Fruit fly (Drosophila melanogaster) whole organism, wandering third instar larva: Measurements from ENCODE around the gene CG15533.

Experiments used
- Abd-B ChIP-seq: fragments of >200 bp; optimal IDR thresholded peaks from 2 replicates; lab custom pipeline; 2017; ENCODE audit warnings: missing biosample characterization, missing genetic modification characterization
- CG32264 ChIP-seq: fragments of 200-800 bp; sonication (Bioruptor generic); optimal IDR thresholded peaks from 2 replicates; lab custom pipeline; 2016; ENCODE audit warnings: missing biosample characterization, missing genetic modification characterization
- CG9705 ChIP-seq: fragments of 200-800 bp; sonication (Bioruptor generic); optimal IDR thresholded peaks from 2 replicates; lab custom pipeline; 2018; ENCODE audit warnings: missing biosample characterization, mild to moderate bottlenecking, missing genetic modification characterization
- CrebA ChIP-seq: fragments of 200-800 bp; sonication (Bioruptor generic); optimal IDR thresholded peaks from 2 replicates; lab custom pipeline; 2016; ENCODE audit warnings: missing biosample characterization, mild to moderate bottlenecking, missing genetic modification characterization, borderline replicate concordance
- Dfd ChIP-seq: fragments of >200 bp; optimal IDR thresholded peaks from 2 replicates; lab custom pipeline; 2017; ENCODE audit warnings: missing biosample characterization, missing genetic modification characterization
- Dif ChIP-seq: fragments of 200-275, 200-300 bp; sonication (Bioruptor generic); optimal IDR thresholded peaks from 2 replicates; lab custom pipeline; 2018; ENCODE audit warnings: missing biosample characterization, missing genetic modification characterization; ENCODE audit not compliant: partially characterized antibody
- GATAd ChIP-seq: sonication (Bioruptor generic); optimal IDR thresholded peaks from 2 replicates; lab custom pipeline; 2016; ENCODE audit warnings: missing biosample characterization, missing genetic modification characterization
- HLH106 ChIP-seq: fragments of 200-800 bp; optimal IDR thresholded peaks from 3 replicates; lab custom pipeline; 2019; ENCODE audit warnings: missing biosample characterization, mild to moderate bottlenecking, missing genetic modification characterization, moderate library complexity
- Hnf4 ChIP-seq: fragments of 200-800 bp; sonication (Bioruptor generic); optimal IDR thresholded peaks from 2 replicates; lab custom pipeline; 2016; ENCODE audit warnings: missing biosample characterization, mild to moderate bottlenecking, missing genetic modification characterization
- Hr78 ChIP-seq: fragments of >200 bp; optimal IDR thresholded peaks from 2 replicates; lab custom pipeline; 2017; ENCODE audit warnings: missing biosample characterization, missing genetic modification characterization
- Hr83 ChIP-seq: fragments of 200-300 bp; sonication (Bioruptor generic); optimal IDR thresholded peaks from 2 replicates; lab custom pipeline; 2016; ENCODE audit warnings: missing biosample characterization, mild to moderate bottlenecking, missing genetic modification characterization, moderate library complexity; ENCODE audit not compliant: poor library complexity, severe bottlenecking
- Mio ChIP-seq: sonication (Bioruptor generic); optimal IDR thresholded peaks from 2 replicates; lab custom pipeline; 2016; ENCODE audit warnings: missing biosample characterization, missing genetic modification characterization
- Myc ChIP-seq: fragments of >200 bp; optimal IDR thresholded peaks from 2 replicates; lab custom pipeline; 2017
- N ChIP-seq: fragments of >200 bp; optimal IDR thresholded peaks from 2 replicates; lab custom pipeline; 2018; ENCODE audit warnings: missing biosample characterization, missing external identifiers, missing genetic modification characterization
- OdsH ChIP-seq: fragments of 200-800 bp; sonication (Bioruptor generic); optimal IDR thresholded peaks from 2 replicates; lab custom pipeline; 2016; ENCODE audit warnings: missing biosample characterization, mild to moderate bottlenecking, missing genetic modification characterization
- Rel ChIP-seq, 2 experiments: fragments of 200-800 bp; sonication (Bioruptor generic) in 1 of 2; optimal IDR thresholded peaks; 2 replicates in 1 of 2; 3 replicates in 1 of 2; lab custom pipeline; 2016 to 2019; ENCODE audit warnings: mild to moderate bottlenecking in 2 of 2, missing biosample characterization in 2 of 2, missing genetic modification characterization in 2 of 2, moderate library complexity in 1 of 2
- Sp1 ChIP-seq: fragments of 200-800 bp; sonication (Bioruptor generic); optimal IDR thresholded peaks from 3 replicates; lab custom pipeline; 2019; ENCODE audit warnings: missing biosample characterization, mild to moderate bottlenecking, missing genetic modification characterization, moderate library complexity
- Vsx2 ChIP-seq: fragments of 200-300, 225-300 bp; sonication (Bioruptor generic); optimal IDR thresholded peaks from 2 replicates; lab custom pipeline; 2018; ENCODE audit warnings: missing biosample characterization, missing genetic modification characterization; ENCODE audit not compliant: partially characterized antibody
- br ChIP-seq: fragments of 200-800 bp; sonication (Bioruptor generic); optimal IDR thresholded peaks from 2 replicates; lab custom pipeline; 2016; ENCODE audit warnings: missing biosample characterization, missing genetic modification characterization
- dl ChIP-seq, 2 experiments: fragments of 175-275, 200-275 bp in 1 of 2; fragments of 200-275 bp in 1 of 2; sonication (Bioruptor generic); optimal IDR thresholded peaks; lab custom pipeline; 2018; ENCODE audit warnings: mild to moderate bottlenecking in 2 of 2, missing biosample characterization in 2 of 2, missing genetic modification characterization in 2 of 2, moderate library complexity in 2 of 2; ENCODE audit not compliant: partially characterized antibody in 2 of 2, insufficient read depth in 1 of 2
- dmrt93B ChIP-seq: fragments of 200-800 bp; sonication (Bioruptor generic); optimal IDR thresholded peaks from 2 replicates; lab custom pipeline; 2018; ENCODE audit warnings: missing biosample characterization, mild to moderate bottlenecking, missing genetic modification characterization
- dsf ChIP-seq: sonication (Bioruptor generic); optimal IDR thresholded peaks from 2 replicates; lab custom pipeline; 2016; ENCODE audit warnings: missing biosample characterization, missing genetic modification characterization, borderline replicate concordance
- ey ChIP-seq: fragments of 200-800 bp; sonication (Bioruptor generic); optimal IDR thresholded peaks from 2 replicates; lab custom pipeline; 2016; ENCODE audit warnings: missing biosample characterization, missing genetic modification characterization
- foxo ChIP-seq, 2 experiments: fragments of 200-800 bp; sonication (Bioruptor generic); optimal IDR thresholded peaks; 2 replicates in 1 of 2; 3 replicates in 1 of 2; lab custom pipeline; 2016 to 2017; ENCODE audit warnings: missing biosample characterization in 2 of 2, missing genetic modification characterization in 2 of 2
- fru ChIP-seq: fragments of 200-800 bp; sonication (Bioruptor generic); optimal IDR thresholded peaks from 3 replicates; lab custom pipeline; 2016; ENCODE audit warnings: missing biosample characterization, mild to moderate bottlenecking, missing genetic modification characterization
- h ChIP-seq: fragments of 200-800 bp; sonication (Bioruptor generic); optimal IDR thresholded peaks from 3 replicates; lab custom pipeline; 2016; ENCODE audit warnings: missing biosample characterization, mild to moderate bottlenecking, missing genetic modification characterization
- jim ChIP-seq: fragments of 175-275, 200-325 bp; sonication (Bioruptor generic); optimal IDR thresholded peaks from 2 replicates; lab custom pipeline; 2016; ENCODE audit warnings: missing biosample characterization, mild to moderate bottlenecking, missing genetic modification characterization
- pan ChIP-seq: fragments of >200 bp; optimal IDR thresholded peaks from 2 replicates; lab custom pipeline; 2017
- psq ChIP-seq: fragments of 200-800 bp; sonication (Bioruptor generic); optimal IDR thresholded peaks from 3 replicates; lab custom pipeline; 2017; ENCODE audit warnings: missing biosample characterization, mild to moderate bottlenecking, missing genetic modification characterization, moderate library complexity
- rgr ChIP-seq: fragments of 200-800 bp; sonication (Bioruptor generic); optimal IDR thresholded peaks from 3 replicates; lab custom pipeline; 2016; ENCODE audit warnings: missing biosample characterization, mild to moderate bottlenecking, missing genetic modification characterization
- sage ChIP-seq: fragments of 200-800 bp; sonication (Bioruptor generic); optimal IDR thresholded peaks from 2 replicates; lab custom pipeline; 2016; ENCODE audit warnings: missing biosample characterization, mild to moderate bottlenecking, missing genetic modification characterization
- sv ChIP-seq: fragments of 200-800 bp; sonication (Bioruptor generic); optimal IDR thresholded peaks from 3 replicates; lab custom pipeline; 2016; ENCODE audit warnings: missing biosample characterization, missing genetic modification characterization
- tai ChIP-seq: sonication (Bioruptor generic); optimal IDR thresholded peaks from 2 replicates; lab custom pipeline; 2016; ENCODE audit warnings: missing biosample characterization, missing genetic modification characterization
- usp ChIP-seq: fragments of >200 bp; optimal IDR thresholded peaks from 2 replicates; lab custom pipeline; 2017; ENCODE audit warnings: missing biosample characterization, missing genetic modification characterization
- woc ChIP-seq: sonication (Bioruptor generic); optimal IDR thresholded peaks from 2 replicates; lab custom pipeline; 2016; ENCODE audit warnings: missing biosample characterization, mild to moderate bottlenecking, missing genetic modification characterization

The CG15533 gene

dm6 chr3R:30459066-30459935, 30.7 kb downstream of the CG15533 start, which contains the start of the genes CG2224 and CDase:
TSS of gene CG2224 (minus strand) at chr3R:30459300.
TSS of gene CDase (plus strand) at chr3R:30459521.
- TF ChIP-seq Hr78 (GFP tag; lab: Kevin White, UChicago): no peak
- TF ChIP-seq foxo (GFP tag; optimal IDR thresholded peaks at IDR 0.05; lab: Kevin White, UChicago): no peak

dm6 chr3R:30460187-30460586, 31.6 kb downstream of the CG15533 start:
- no peak for TF ChIP-seq HLH106 (tag; lab: Kevin White, UChicago)
- no peak for TF ChIP-seq Sp1
- TF ChIP-seq woc: no peak
- no peak for TF ChIP-seq Abd-B (GFP tag; lab: Kevin White, UChicago)
- no peak for TF ChIP-seq sv (GFP tag; lab: Kevin White, UChicago)
- peak; percentile 79 for TF ChIP-seq Vsx2
- TF ChIP-seq sage: no peak
- TF ChIP-seq Dif: peak; percentile 57
- no peak for TF ChIP-seq Hr78 (GFP tag; lab: Kevin White, UChicago)
- TF ChIP-seq Hr83 (GFP tag; lab: Kevin White, UChicago): no peak
- TF ChIP-seq br (GFP tag; lab: Kevin White, UChicago): no peak
- no peak for TF ChIP-seq Hnf4 (GFP tag; lab: Kevin White, UChicago)
- no peak for TF ChIP-seq jim (GFP tag; lab: Kevin White, UChicago)
- TF ChIP-seq dmrt93B (GFP tag; lab: Kevin White, UChicago): no peak
- no peak for TF ChIP-seq Mio (GFP tag; lab: Kevin White, UChicago)
- TF ChIP-seq CrebA (GFP tag; lab: Kevin White, UChicago): no peak
- TF ChIP-seq rgr (GFP tag; lab: Kevin White, UChicago): no peak
- TF ChIP-seq Rel (GFP tag; optimal IDR thresholded peaks at IDR 0.05; lab: Kevin White, UChicago): no peak
- peak; percentile 30 for TF ChIP-seq Rel (tag; optimal IDR thresholded peaks at IDR 0.05; lab: Kevin White, UChicago)
- TF ChIP-seq Dfd: no peak
- TF ChIP-seq usp (GFP tag; lab: Kevin White, UChicago): no peak
- TF ChIP-seq CG32264 (GFP tag; lab: Kevin White, UChicago): no peak
- TF ChIP-seq dl (GFP tag; optimal IDR thresholded peaks at IDR 0.05; lab: Kevin White, UChicago; ENCODE audit: insufficient read depth in 1 of 2, partially characterized antibody in 2 of 2): peak in 1 of 2 experiments; percentile 32

- TF ChIP-seq foxo (GFP tag; optimal IDR thresholded peaks at IDR 0.05; lab: Kevin White, UChicago): peak in 1 of 2 experiments; percentile 42
- TF ChIP-seq Sp1: peak; percentile 46
- no peak for TF ChIP-seq Dfd
- no peak for TF ChIP-seq Hnf4 (GFP tag; lab: Kevin White, UChicago)
- no peak for TF ChIP-seq dsf (GFP tag; lab: Kevin White, UChicago)
- TF ChIP-seq psq (GFP tag; lab: Kevin White, UChicago): no peak
- TF ChIP-seq rgr (GFP tag; lab: Kevin White, UChicago): peak; percentile 29
- no peak for TF ChIP-seq CG32264 (GFP tag; lab: Kevin White, UChicago)
- no peak for TF ChIP-seq Myc
- TF ChIP-seq GATAd (GFP tag; lab: Kevin White, UChicago): no peak
- TF ChIP-seq h (GFP tag; lab: Kevin White, UChicago): peak; percentile 56
- no peak for TF ChIP-seq Dif
- TF ChIP-seq CG9705 (GFP tag; lab: Kevin White, UChicago): no peak
- TF ChIP-seq dl (GFP tag; optimal IDR thresholded peaks at IDR 0.05; lab: Kevin White, UChicago; ENCODE audit: insufficient read depth in 1 of 2, partially characterized antibody in 2 of 2): no peak
- no peak for TF ChIP-seq pan
- peak; percentile 13 for TF ChIP-seq ey (GFP tag; lab: Kevin White, UChicago)
- no peak for TF ChIP-seq OdsH (GFP tag; lab: Kevin White, UChicago)
- peak; percentile 2 for TF ChIP-seq br (GFP tag; lab: Kevin White, UChicago)
- no peak for TF ChIP-seq N (GFP tag; lab: Kevin White, UChicago)
- TF ChIP-seq sv (GFP tag; lab: Kevin White, UChicago): no peak
- no peak for TF ChIP-seq Vsx2
- peak; percentile 12 for TF ChIP-seq HLH106 (tag; lab: Kevin White, UChicago)
- no peak for TF ChIP-seq Hr78 (GFP tag; lab: Kevin White, UChicago)
- TF ChIP-seq Abd-B (GFP tag; lab: Kevin White, UChicago): no peak
- TF ChIP-seq fru (GFP tag; lab: Kevin White, UChicago): peak; percentile 7
- no peak for TF ChIP-seq tai (GFP tag; lab: Kevin White, UChicago)
- TF ChIP-seq CrebA (GFP tag; lab: Kevin White, UChicago): no peak
- peak; percentile 36 for TF ChIP-seq woc
- TF ChIP-seq, all 38 proteins: peak for 9
Observed at dm6 chr3R:30461608-30462243, 33.1 kb downstream of the CG15533 start.
